Worm (Caenorhabditis elegans) whole organism, midembryonic: ENCODE data around the gene chc-1.

Experiments
- cog-1 ChIP-seq: sonication (generic microtip); optimal IDR thresholded peaks from 2 replicates; lab custom pipeline; 2016; ENCODE audit warnings: missing genetic modification characterization, missing compliant biosample characterization
- klf-2 ChIP-seq: fragments of 200-800 bp; sonication (Bioruptor generic); conservative IDR thresholded peaks from 2 replicates; pipeline ENCODE4 v1.3.6; 2022; ENCODE audit warnings: missing genetic modification reagents, missing genetic modification characterization, missing compliant biosample characterization
- med-1 ChIP-seq: sonication (generic microtip); optimal IDR thresholded peaks from 2 replicates; lab custom pipeline; 2017; ENCODE audit warnings: missing genetic modification characterization, mild to moderate bottlenecking, missing compliant biosample characterization, antibody characterized with exemption, missing genetic modification reagents; ENCODE audit not compliant: insufficient read depth
- ztf-29 ChIP-seq: fragments of 200-800 bp; sonication (Bioruptor generic); IDR thresholded peaks from 2 replicates; pipeline ENCODE4 v1.3.6; 2022; ENCODE audit warnings: missing genetic modification reagents, missing genetic modification characterization, missing compliant biosample characterization

DNA sequence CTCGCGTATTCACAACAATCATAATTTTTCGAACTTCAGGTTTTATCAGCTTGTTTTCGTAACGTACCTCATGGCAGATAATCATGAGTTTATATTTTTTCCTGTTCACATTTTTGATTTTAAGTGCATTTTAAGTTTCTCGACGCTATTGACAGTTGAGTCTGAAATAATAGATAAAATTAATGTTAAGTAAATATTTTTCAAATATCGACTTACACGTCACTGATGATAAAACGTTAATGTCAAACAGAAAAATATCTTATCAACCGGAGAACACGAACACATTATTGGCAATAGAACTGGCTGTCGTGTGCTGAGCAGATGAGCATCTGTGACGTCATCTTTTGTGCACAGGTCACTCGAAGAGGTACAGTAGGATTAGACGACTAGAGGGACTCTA is 6.8 kb upstream of the chc-1 start:
- no peak for TF ChIP-seq ztf-29 (GFP tag; lab: Robert Waterston, UW)
- no peak for TF ChIP-seq cog-1 (tag; lab: Kevin White, UChicago)
- no peak for TF ChIP-seq med-1 (GFP tag; lab: Kevin White, UChicago)
- TF ChIP-seq klf-2 (GFP tag; lab: Robert Waterston, UW) = no peak
